Fruit fly (Drosophila melanogaster): ENCODE data around the gene rg.

dm6 chrX:5061989-5062388, 23.6 kb upstream of the rg start:
- TF ChIP-seq psq (GFP tag; optimal IDR thresholded peaks at IDR 0.05) (no peak), HLH106 (tag; optimal IDR thresholded peaks at IDR 0.05) (no peak), Myc (optimal IDR thresholded peaks at IDR 0.05) (no peak), Jra (GFP tag; optimal IDR thresholded peaks at IDR 0.05) (no peak), tai (GFP tag; optimal IDR thresholded peaks at IDR 0.05) (no peak), dl (GFP tag; optimal IDR thresholded peaks at IDR 0.05; ENCODE audit: insufficient read depth in 1 of 2, partially characterized antibody in 2 of 2) (no peak), br (GFP tag; optimal IDR thresholded peaks at IDR 0.05) (no peak), Hnf4 (GFP tag; optimal IDR thresholded peaks at IDR 0.05) (peak; percentile 29), Hr83 (GFP tag; optimal IDR thresholded peaks at IDR 0.05; ENCODE audit: poor library complexity, severe bottlenecking) (no peak), lola (GFP tag; optimal IDR thresholded peaks at IDR 0.05) (no peak), pan (optimal IDR thresholded peaks at IDR 0.05) (no peak), dsf (GFP tag; optimal IDR thresholded peaks at IDR 0.05; ENCODE audit: borderline replicate concordance) (no peak), fru (GFP tag; optimal IDR thresholded peaks at IDR 0.05) (peak; percentile 40), woc (GFP tag; optimal IDR thresholded peaks at IDR 0.05) (no peak)

Measured in whole organism, wandering third instar larva.